Worm (Caenorhabditis elegans) whole organism, L1 larva: ENCODE data around the gene cdc-25.3.

ENCODE experiments used
- C04F5.9 ChIP-seq: sonication (generic microtip); optimal IDR thresholded peaks from 2 replicates; lab custom pipeline; 2016; ENCODE audit warnings: missing genetic modification characterization, missing compliant biosample characterization
- C16A3.4 ChIP-seq: fragments of 150-350 bp; optimal IDR thresholded peaks from 2 replicates; lab custom pipeline; 2014; ENCODE audit warnings: missing biosample characterization, missing genetic modification characterization
- Y116A8C.19 ChIP-seq: sonication (generic microtip); optimal IDR thresholded peaks from 2 replicates; lab custom pipeline; 2016; ENCODE audit warnings: missing compliant biosample characterization, missing genetic modification characterization, borderline replicate concordance
- aha-1 ChIP-seq: fragments of 150-350 bp; optimal IDR thresholded peaks from 2 replicates; lab custom pipeline; 2014; ENCODE audit warnings: missing biosample characterization, missing genetic modification characterization
- alr-1 ChIP-seq: fragments of 200-800 bp; sonication (Bioruptor generic); optimal IDR thresholded peaks from 2 replicates; lab custom pipeline; 2018; ENCODE audit warnings: borderline replicate concordance, mild to moderate bottlenecking, missing genetic modification characterization, missing compliant biosample characterization
- aly-2 ChIP-seq: fragments of 150-350 bp; optimal IDR thresholded peaks from 2 replicates; lab custom pipeline; 2014; ENCODE audit warnings: missing biosample characterization, missing genetic modification characterization
- blmp-1 ChIP-seq: fragments of 150-350 bp; optimal IDR thresholded peaks from 2 replicates; lab custom pipeline; 2014; ENCODE audit warnings: missing biosample characterization, missing genetic modification characterization
- ceh-63 ChIP-seq: fragments of 200-800 bp; sonication (Bioruptor generic); optimal IDR thresholded peaks from 2 replicates; lab custom pipeline; 2018; ENCODE audit warnings: mild to moderate bottlenecking, missing genetic modification characterization, missing compliant biosample characterization
- ceh-88 ChIP-seq: fragments of 200-800 bp; sonication (Bioruptor generic); IDR thresholded peaks from 2 replicates; pipeline ENCODE4 v1.3.6; 2022; ENCODE audit warnings: missing genetic modification characterization, missing compliant biosample characterization
- ceh-90 ChIP-seq: sonication (generic microtip); optimal IDR thresholded peaks from 2 replicates; lab custom pipeline; 2016; ENCODE audit warnings: missing genetic modification characterization, missing compliant biosample characterization
- dpl-1 ChIP-seq, 3 experiments: fragments of 150-350 bp in 2 of 3; sonication (generic microtip) in 1 of 3; optimal IDR thresholded peaks; 2 replicates each; lab custom pipeline; 2014 to 2017; ENCODE audit warnings: missing biosample characterization in 3 of 3, missing genetic modification characterization in 3 of 3, missing genetic modification reagents in 3 of 3
- efl-1 ChIP-seq, 4 experiments: fragments of 150-350 bp; optimal IDR thresholded peaks in 3 of 4; peaks in 1 of 4; 1 replicate in 1 of 4; 2 replicates in 3 of 4; lab custom pipeline; 2014; ENCODE audit warnings: missing biosample characterization in 2 of 4, missing genetic modification characterization in 2 of 4, missing genetic modification reagents in 2 of 4
- efl-3 ChIP-seq: fragments of 200-800 bp; sonication (Bioruptor generic); optimal IDR thresholded peaks from 2 replicates; lab custom pipeline; 2018; ENCODE audit warnings: mild to moderate bottlenecking, missing genetic modification characterization, missing compliant biosample characterization
- elt-2 ChIP-seq: sonication (generic microtip); optimal IDR thresholded peaks from 2 replicates; lab custom pipeline; 2016; ENCODE audit warnings: missing genetic modification characterization, mild to moderate bottlenecking, inconsistent platforms, missing compliant biosample characterization, missing genetic modification reagents
- elt-3 ChIP-seq, 6 experiments: fragments of 150-350 bp in 1 of 6; sonication (generic microtip); optimal IDR thresholded peaks; 2 replicates each; lab custom pipeline; 2017 to 2018; ENCODE audit warnings: missing biosample characterization in 6 of 6, missing genetic modification characterization in 6 of 6, inconsistent platforms in 1 of 6
- ets-5 ChIP-seq: fragments of 200-800 bp; sonication (Bioruptor generic); IDR thresholded peaks from 2 replicates; pipeline ENCODE4 v1.3.6; 2022; ENCODE audit warnings: missing genetic modification characterization, missing compliant biosample characterization
- fkh-4 ChIP-seq: sonication (generic microtip); optimal IDR thresholded peaks from 2 replicates; lab custom pipeline; 2016; ENCODE audit warnings: missing compliant biosample characterization, missing genetic modification characterization, borderline replicate concordance
- fkh-8 ChIP-seq: sonication (generic microtip); optimal IDR thresholded peaks from 2 replicates; lab custom pipeline; 2016; ENCODE audit warnings: mild to moderate bottlenecking, missing genetic modification characterization, missing compliant biosample characterization
- hlh-4 ChIP-seq: sonication (generic microtip); optimal IDR thresholded peaks from 2 replicates; lab custom pipeline; 2016; ENCODE audit warnings: mild to moderate bottlenecking, missing genetic modification characterization, missing compliant biosample characterization
- hpl-2 ChIP-seq: fragments of 150-350 bp; optimal IDR thresholded peaks from 2 replicates; lab custom pipeline; 2014; ENCODE audit warnings: missing biosample characterization, missing genetic modification reagents, missing genetic modification characterization
- irx-1 ChIP-seq: sonication (generic microtip); optimal IDR thresholded peaks from 2 replicates; lab custom pipeline; 2016; ENCODE audit warnings: missing genetic modification characterization, missing compliant biosample characterization
- isw-1 ChIP-seq: fragments of 200-800 bp; sonication (Bioruptor generic); IDR thresholded peaks from 2 replicates; pipeline ENCODE4 v1.3.6; 2022; ENCODE audit warnings: missing genetic modification characterization, missing compliant biosample characterization
- jun-1 ChIP-seq: fragments of 150-350 bp; optimal IDR thresholded peaks from 2 replicates; lab custom pipeline; 2014; ENCODE audit warnings: missing biosample characterization, missing genetic modification reagents, missing genetic modification characterization
- lin-13 ChIP-seq: fragments of 150-350 bp; optimal IDR thresholded peaks from 2 replicates; lab custom pipeline; 2014; ENCODE audit warnings: missing biosample characterization, missing genetic modification reagents, missing genetic modification characterization
- lin-15B ChIP-seq: fragments of 150-350 bp; sonication (generic microtip); optimal IDR thresholded peaks from 3 replicates; lab custom pipeline; 2014; ENCODE audit warnings: missing biosample characterization, missing genetic modification characterization
- lin-35 ChIP-seq, 2 experiments: fragments of 150-350 bp; optimal IDR thresholded peaks; 2 replicates each; lab custom pipeline; 2014; ENCODE audit warnings: missing biosample characterization in 2 of 2, missing genetic modification characterization in 2 of 2, missing genetic modification reagents in 2 of 2
- lir-3 ChIP-seq: sonication (generic microtip); optimal IDR thresholded peaks from 2 replicates; lab custom pipeline; 2016; ENCODE audit warnings: mild to moderate bottlenecking, missing genetic modification characterization, moderate library complexity, missing compliant biosample characterization; ENCODE audit not compliant: poor library complexity
- mab-9 ChIP-seq: fragments of 200-800 bp; sonication (Bioruptor generic); IDR thresholded peaks from 2 replicates; pipeline ENCODE4 v1.3.6; 2022; ENCODE audit warnings: missing genetic modification reagents, missing genetic modification characterization, missing compliant biosample characterization
- mep-1 ChIP-seq: fragments of 150-350 bp; optimal IDR thresholded peaks from 2 replicates; lab custom pipeline; 2014; ENCODE audit warnings: missing biosample characterization, missing genetic modification characterization
- nhr-11 ChIP-seq: fragments of 150-350 bp; optimal IDR thresholded peaks from 2 replicates; lab custom pipeline; 2014; ENCODE audit warnings: missing biosample characterization, missing genetic modification characterization
- nhr-19 ChIP-seq: fragments of 200-800 bp; sonication (Bioruptor generic); conservative IDR thresholded peaks from 2 replicates; pipeline ENCODE4 v1.3.6; 2022; ENCODE audit warnings: missing genetic modification characterization, missing compliant biosample characterization
- nhr-20 ChIP-seq: sonication (generic microtip); optimal IDR thresholded peaks from 2 replicates; lab custom pipeline; 2016; ENCODE audit warnings: mild to moderate bottlenecking, missing genetic modification characterization, missing compliant biosample characterization
- nhr-28 ChIP-seq: fragments of 150-350 bp; optimal IDR thresholded peaks from 2 replicates; lab custom pipeline; 2014; ENCODE audit warnings: missing biosample characterization, missing genetic modification characterization
- nhr-71 ChIP-seq: sonication (generic microtip); optimal IDR thresholded peaks from 2 replicates; lab custom pipeline; 2016; ENCODE audit warnings: mild to moderate bottlenecking, missing genetic modification characterization, moderate library complexity, missing compliant biosample characterization
- nhr-76 ChIP-seq: sonication (generic microtip); optimal IDR thresholded peaks from 2 replicates; lab custom pipeline; 2017; ENCODE audit warnings: missing biosample characterization, missing genetic modification characterization
- nhr-77 ChIP-seq: fragments of 150-350 bp; optimal IDR thresholded peaks from 2 replicates; lab custom pipeline; 2014; ENCODE audit warnings: missing biosample characterization, missing genetic modification characterization
- nhr-84 ChIP-seq: sonication (generic microtip); optimal IDR thresholded peaks from 2 replicates; lab custom pipeline; 2017; ENCODE audit warnings: missing biosample characterization, missing genetic modification characterization
- nhr-85 ChIP-seq: sonication (generic microtip); peaks from one replicate; lab custom pipeline; 2016; ENCODE audit warnings: missing genetic modification characterization, inconsistent platforms, missing compliant biosample characterization
- rnt-1 ChIP-seq: sonication (generic microtip); optimal IDR thresholded peaks from 2 replicates; lab custom pipeline; 2016; ENCODE audit warnings: mild to moderate bottlenecking, missing genetic modification characterization, moderate library complexity, missing compliant biosample characterization
- skn-1 ChIP-seq: fragments of 150-350 bp; optimal IDR thresholded peaks from 2 replicates; lab custom pipeline; 2014; ENCODE audit warnings: missing biosample characterization, missing genetic modification characterization
- snpc-4 ChIP-seq: fragments of 150-350 bp; optimal IDR thresholded peaks from 2 replicates; lab custom pipeline; 2014; ENCODE audit warnings: missing biosample characterization, missing genetic modification characterization
- snu-23 ChIP-seq: sonication (generic microtip); optimal IDR thresholded peaks from 2 replicates; lab custom pipeline; 2016; ENCODE audit warnings: missing genetic modification characterization, missing compliant biosample characterization
- sox-4 ChIP-seq: sonication (generic microtip); optimal IDR thresholded peaks from 2 replicates; lab custom pipeline; 2016; ENCODE audit warnings: missing genetic modification characterization, missing compliant biosample characterization
- swsn-7 ChIP-seq: sonication (generic microtip); optimal IDR thresholded peaks from 2 replicates; lab custom pipeline; 2016; ENCODE audit warnings: missing genetic modification characterization, missing compliant biosample characterization
- tlp-1 ChIP-seq: fragments of 150-350 bp; optimal IDR thresholded peaks from 2 replicates; lab custom pipeline; 2014; ENCODE audit warnings: missing biosample characterization, missing genetic modification characterization
- unc-30 ChIP-seq: sonication (generic microtip); optimal IDR thresholded peaks from 2 replicates; lab custom pipeline; 2017; ENCODE audit warnings: missing biosample characterization, missing genetic modification characterization
- unc-98 ChIP-seq: fragments of 200-800 bp; sonication (Bioruptor generic); IDR thresholded peaks from 2 replicates; pipeline ENCODE4 v1.3.6; 2022; ENCODE audit warnings: missing genetic modification characterization, missing compliant biosample characterization
- xbp-1 ChIP-seq: sonication (generic microtip); optimal IDR thresholded peaks from 2 replicates; lab custom pipeline; 2016; ENCODE audit warnings: missing genetic modification characterization, missing compliant biosample characterization
- zag-1 ChIP-seq: fragments of 150-350 bp; optimal IDR thresholded peaks from 2 replicates; lab custom pipeline; 2014; ENCODE audit warnings: missing biosample characterization, missing genetic modification characterization
- ztf-11 ChIP-seq, 2 experiments: sonication (generic microtip); optimal IDR thresholded peaks; 2 replicates each; lab custom pipeline; 2016 to 2017; ENCODE audit warnings: missing genetic modification characterization in 2 of 2, missing biosample characterization in 1 of 2, missing compliant biosample characterization in 1 of 2

The cdc-25.3 gene

ce11 chrIII:8888956-8889355 is 28.8 kb downstream of the cdc-25.3 start, which contains the start of gene ZK637.14 (continued):
- TF ChIP-seq aly-2 (tag; lab: Kevin White, UChicago) = no peak
- TF ChIP-seq aha-1 (tag; lab: Kevin White, UChicago) = no peak
- TF ChIP-seq Y116A8C.19 (tag; lab: Kevin White, UChicago) = no peak
- no peak for TF ChIP-seq sox-4
- no peak for TF ChIP-seq ceh-88
- TF ChIP-seq nhr-76 (tag; lab: Kevin White, UChicago) = no peak
- TF ChIP-seq blmp-1 (tag; lab: Kevin White, UChicago) = no peak
- no peak for TF ChIP-seq nhr-85 (tag; lab: Kevin White, UChicago)
- TF ChIP-seq zag-1 (tag; lab: Kevin White, UChicago) = no peak
- TF ChIP-seq nhr-11 = no peak
- peak; percentile 87 for TF ChIP-seq mep-1 (tag; lab: Kevin White, UChicago)
- TF ChIP-seq nhr-84 = no peak
- TF ChIP-seq xbp-1 (tag; lab: Kevin White, UChicago) = peak; percentile 33
- TF ChIP-seq ceh-90 (tag; lab: Kevin White, UChicago) = no peak
- TF ChIP-seq efl-1 (optimal IDR thresholded peaks at IDR 0.05; lab: Kevin White, UChicago) = peak; percentile 62 to 63
- TF ChIP-seq efl-1 (GFP tag; optimal IDR thresholded peaks at IDR 0.05 in 1 of 2; lab: Kevin White, UChicago) = peak; percentile 66 to 96
- TF ChIP-seq dpl-1 (GFP tag; optimal IDR thresholded peaks at IDR 0.05; lab: Kevin White, UChicago) = peak; percentile 60 to 69 (median 60)
- peak in 1 of 6 experiments; percentile 6 for TF ChIP-seq elt-3 (tag; optimal IDR thresholded peaks at IDR 0.05; lab: Kevin White, UChicago)
- peak; percentile 1 for TF ChIP-seq irx-1 (tag; lab: Kevin White, UChicago)
- no peak for TF ChIP-seq tlp-1 (tag; lab: Kevin White, UChicago)
- TF ChIP-seq nhr-20 (tag; lab: Kevin White, UChicago) = peak; percentile 55
- peak; percentile 39 for TF ChIP-seq lir-3
- TF ChIP-seq C16A3.4 (tag; lab: Kevin White, UChicago) = peak; percentile 38
- TF ChIP-seq C04F5.9 (tag; lab: Kevin White, UChicago) = peak; percentile 41
- peak; percentile 89 for TF ChIP-seq skn-1 (tag; lab: Kevin White, UChicago)
- TF ChIP-seq lin-13 (GFP tag; lab: Kevin White, UChicago) = no peak
- no peak for TF ChIP-seq snpc-4 (tag; lab: Kevin White, UChicago)
- peak; percentile 60 for TF ChIP-seq fkh-8
- TF ChIP-seq isw-1 (GFP tag; lab: Robert Waterston, UW) = peak; percentile 26
- no peak for TF ChIP-seq ceh-63 (GFP tag; lab: Kevin White, UChicago)
- peak; percentile 55 for TF ChIP-seq swsn-7 (tag; lab: Kevin White, UChicago)
- TF ChIP-seq elt-2 (tag; lab: Kevin White, UChicago) = no peak
- TF ChIP-seq fkh-4 (tag; lab: Kevin White, UChicago) = no peak
- TF ChIP-seq alr-1 (tag; lab: Kevin White, UChicago) = no peak
- TF ChIP-seq hpl-2 (GFP tag; lab: Kevin White, UChicago) = no peak
- no peak for TF ChIP-seq efl-3 (GFP tag; lab: Kevin White, UChicago)
- TF ChIP-seq hlh-4 (tag; lab: Kevin White, UChicago) = no peak
- no peak for TF ChIP-seq unc-98 (GFP tag; lab: Robert Waterston, UW)
- TF ChIP-seq ztf-11 (tag; optimal IDR thresholded peaks at IDR 0.05; lab: Kevin White, UChicago) = no peak
- no peak for TF ChIP-seq rnt-1 (tag; lab: Kevin White, UChicago)
- TF ChIP-seq lin-15B (tag; lab: Kevin White, UChicago) = no peak
- TF ChIP-seq nhr-28 (tag; lab: Kevin White, UChicago) = no peak
- peak; percentile 48 for TF ChIP-seq jun-1 (tag; lab: Kevin White, UChicago)
- no peak for TF ChIP-seq mab-9
- TF ChIP-seq ets-5 (GFP tag; lab: Robert Waterston, UW) = no peak
- no peak for TF ChIP-seq nhr-77 (tag; lab: Kevin White, UChicago)
- peak; percentile 67 for TF ChIP-seq nhr-71 (tag; lab: Kevin White, UChicago)
- peak; percentile 51 for TF ChIP-seq nhr-19 (GFP tag; lab: Robert Waterston, UW)
- no peak for TF ChIP-seq unc-30 (tag; lab: Kevin White, UChicago)
- peak; percentile 76 for TF ChIP-seq snu-23 (GFP tag; lab: Kevin White, UChicago)
- peak; percentile 61 to 74 for TF ChIP-seq lin-35 (GFP tag; optimal IDR thresholded peaks at IDR 0.05; lab: Kevin White, UChicago)
- TF ChIP-seq, all 84 proteins: peak for 31
